Worm (Caenorhabditis elegans) whole organism, L3 larva: ENCODE data around the gene zhit-2.
A peak's percentile ranks its signal among the peaks of the same experiment; 100 is the strongest.

Source experiments
- R02D3.7 ChIP-seq: fragments of 150-350 bp; optimal IDR thresholded peaks from 2 replicates; lab custom pipeline; 2014; ENCODE audit warnings: missing biosample characterization, missing genetic modification characterization
- ZK546.5 ChIP-seq: sonication (generic microtip); optimal IDR thresholded peaks from 2 replicates; lab custom pipeline; 2017; ENCODE audit warnings: missing biosample characterization, missing genetic modification characterization
- aly-2 ChIP-seq: fragments of 150-350 bp; optimal IDR thresholded peaks from 2 replicates; lab custom pipeline; 2014; ENCODE audit warnings: missing biosample characterization, missing genetic modification characterization
- ama-1 ChIP-seq: fragments of 150-350 bp; optimal IDR thresholded peaks from 2 replicates; lab custom pipeline; 2018
- ceh-16 ChIP-seq: sonication (generic microtip); optimal IDR thresholded peaks from 2 replicates; lab custom pipeline; 2017; ENCODE audit warnings: missing biosample characterization, missing genetic modification characterization
- ceh-28 ChIP-seq: fragments of 150-350 bp; optimal IDR thresholded peaks from 2 replicates; lab custom pipeline; 2014; ENCODE audit warnings: missing biosample characterization, missing genetic modification reagents, missing genetic modification characterization
- ceh-82 ChIP-seq: fragments of 150-350 bp; optimal IDR thresholded peaks from 2 replicates; lab custom pipeline; 2014; ENCODE audit warnings: missing biosample characterization, missing genetic modification characterization
- ceh-9 ChIP-seq: sonication (generic microtip); optimal IDR thresholded peaks from 2 replicates; lab custom pipeline; 2018; ENCODE audit warnings: missing biosample characterization, missing genetic modification characterization
- daf-12 ChIP-seq: fragments of 150-350 bp; optimal IDR thresholded peaks from 2 replicates; lab custom pipeline; 2014; ENCODE audit warnings: missing biosample characterization, missing genetic modification reagents, missing genetic modification characterization
- egl-27 ChIP-seq: sonication (generic microtip); optimal IDR thresholded peaks from 4 replicates; lab custom pipeline; 2017; ENCODE audit warnings: missing biosample characterization, missing genetic modification reagents, missing genetic modification characterization
- egl-5 ChIP-seq: fragments of 150-350 bp; optimal IDR thresholded peaks from 2 replicates; lab custom pipeline; 2017; ENCODE audit warnings: missing biosample characterization, missing genetic modification reagents, missing genetic modification characterization, inconsistent platforms
- elt-1 ChIP-seq: fragments of 150-350 bp; optimal IDR thresholded peaks from 2 replicates; lab custom pipeline; 2014; ENCODE audit warnings: missing biosample characterization, missing genetic modification characterization
- elt-2 ChIP-seq: sonication (generic microtip); optimal IDR thresholded peaks from 2 replicates; lab custom pipeline; 2016; ENCODE audit warnings: missing genetic modification reagents, mild to moderate bottlenecking, missing genetic modification characterization, missing compliant biosample characterization
- elt-3 ChIP-seq, 3 experiments: fragments of 150-350 bp in 1 of 3; sonication (generic microtip) in 2 of 3; optimal IDR thresholded peaks; 2 replicates in 2 of 3; 4 replicates in 1 of 3; lab custom pipeline; 2014 to 2017; ENCODE audit warnings: missing biosample characterization in 3 of 3, missing genetic modification characterization in 3 of 3
- fkh-10 ChIP-seq: sonication (generic microtip); optimal IDR thresholded peaks from 2 replicates; lab custom pipeline; 2017; ENCODE audit warnings: missing biosample characterization, missing genetic modification reagents, missing genetic modification characterization
- fkh-2 ChIP-seq: fragments of 150-350 bp; optimal IDR thresholded peaks from 2 replicates; lab custom pipeline; 2014; ENCODE audit warnings: missing biosample characterization, missing genetic modification reagents, missing genetic modification characterization
- fos-1 ChIP-seq: fragments of 150-350 bp; optimal IDR thresholded peaks from 2 replicates; lab custom pipeline; 2014; ENCODE audit warnings: missing biosample characterization, missing genetic modification characterization
- hmg-11 ChIP-seq: sonication (generic microtip); optimal IDR thresholded peaks from 2 replicates; lab custom pipeline; 2016; ENCODE audit warnings: missing genetic modification characterization, missing compliant biosample characterization
- jun-1 ChIP-seq: fragments of 150-350 bp; optimal IDR thresholded peaks from 2 replicates; lab custom pipeline; 2014; ENCODE audit warnings: missing biosample characterization, missing genetic modification reagents, missing genetic modification characterization
- lin-15B ChIP-seq: fragments of 150-350 bp; optimal IDR thresholded peaks from 2 replicates; lab custom pipeline; 2014; ENCODE audit warnings: missing biosample characterization, missing genetic modification characterization
- lin-39 ChIP-seq: fragments of 150-350 bp; optimal IDR thresholded peaks from 2 replicates; lab custom pipeline; 2018; ENCODE audit warnings: missing biosample characterization, missing genetic modification reagents, missing genetic modification characterization
- lsy-12 ChIP-seq: sonication (generic microtip); optimal IDR thresholded peaks from 2 replicates; lab custom pipeline; 2016; ENCODE audit warnings: mild to moderate bottlenecking, missing genetic modification characterization, missing compliant biosample characterization
- mdl-1 ChIP-seq: fragments of 150-350 bp; optimal IDR thresholded peaks from 2 replicates; lab custom pipeline; 2014; ENCODE audit warnings: missing biosample characterization, missing genetic modification characterization
- mml-1 ChIP-seq: fragments of 150-350 bp; sonication (generic microtip); optimal IDR thresholded peaks from 3 replicates; lab custom pipeline; 2014; ENCODE audit warnings: missing biosample characterization, missing genetic modification characterization
- nfya-1 ChIP-seq: sonication (generic microtip); optimal IDR thresholded peaks from 2 replicates; lab custom pipeline; 2017; ENCODE audit warnings: missing genetic modification characterization, mild to moderate bottlenecking, missing compliant biosample characterization, antibody characterized with exemption, moderate library complexity; ENCODE audit not compliant: insufficient read depth
- nhr-11 ChIP-seq: fragments of 150-350 bp; optimal IDR thresholded peaks from 2 replicates; lab custom pipeline; 2014; ENCODE audit warnings: missing biosample characterization, missing genetic modification characterization
- nhr-12 ChIP-seq: fragments of 150-350 bp; optimal IDR thresholded peaks from 2 replicates; lab custom pipeline; 2014; ENCODE audit warnings: missing biosample characterization, missing genetic modification characterization
- nhr-23 ChIP-seq: fragments of 150-350 bp; optimal IDR thresholded peaks from 2 replicates; lab custom pipeline; 2014; ENCODE audit warnings: missing biosample characterization, missing genetic modification reagents, missing genetic modification characterization
- nhr-237 ChIP-seq: fragments of 150-350 bp; optimal IDR thresholded peaks from 2 replicates; lab custom pipeline; 2014; ENCODE audit warnings: missing biosample characterization, missing genetic modification characterization
- nhr-25 ChIP-seq: sonication (generic microtip); optimal IDR thresholded peaks from 2 replicates; lab custom pipeline; 2017; ENCODE audit warnings: missing biosample characterization, missing genetic modification characterization
- nhr-28 ChIP-seq: fragments of 150-350 bp; optimal IDR thresholded peaks from 2 replicates; lab custom pipeline; 2014; ENCODE audit warnings: missing biosample characterization, missing genetic modification characterization
- nhr-43 ChIP-seq: sonication (generic microtip); optimal IDR thresholded peaks from 2 replicates; lab custom pipeline; 2016; ENCODE audit warnings: mild to moderate bottlenecking, missing genetic modification characterization, missing compliant biosample characterization; ENCODE audit not compliant: poor library complexity, severe bottlenecking
- nhr-67 ChIP-seq: fragments of 150-350 bp; optimal IDR thresholded peaks from 2 replicates; lab custom pipeline; 2014; ENCODE audit warnings: missing biosample characterization, missing genetic modification characterization
- nhr-76 ChIP-seq: fragments of 150-350 bp; sonication (generic microtip); optimal IDR thresholded peaks from 5 replicates; lab custom pipeline; 2014; ENCODE audit warnings: missing biosample characterization, missing genetic modification characterization
- nhr-77 ChIP-seq: fragments of 150-350 bp; optimal IDR thresholded peaks from 2 replicates; lab custom pipeline; 2014; ENCODE audit warnings: missing biosample characterization, missing genetic modification characterization
- pha-4 ChIP-seq: fragments of 150-350 bp; optimal IDR thresholded peaks from 2 replicates; lab custom pipeline; 2014; ENCODE audit warnings: missing biosample characterization, missing genetic modification reagents, missing genetic modification characterization
- sea-2 ChIP-seq: fragments of 150-350 bp; sonication (generic microtip); optimal IDR thresholded peaks from 4 replicates; lab custom pipeline; 2014; ENCODE audit warnings: missing biosample characterization, missing genetic modification reagents, missing genetic modification characterization
- skn-1 ChIP-seq: fragments of 150-350 bp; optimal IDR thresholded peaks from 2 replicates; lab custom pipeline; 2014; ENCODE audit warnings: missing biosample characterization, missing genetic modification characterization
- snpc-4 ChIP-seq: fragments of 150-350 bp; optimal IDR thresholded peaks from 2 replicates; lab custom pipeline; 2014; ENCODE audit warnings: missing biosample characterization, missing genetic modification characterization
- tbx-2 ChIP-seq: sonication (generic microtip); optimal IDR thresholded peaks from 2 replicates; lab custom pipeline; 2016; ENCODE audit warnings: mild to moderate bottlenecking, missing genetic modification characterization, missing compliant biosample characterization
- unc-39 ChIP-seq: sonication (generic microtip); optimal IDR thresholded peaks from 4 replicates; lab custom pipeline; 2017; ENCODE audit warnings: missing biosample characterization, missing genetic modification characterization
- unc-62 ChIP-seq: fragments of 150-350 bp; sonication (generic microtip); optimal IDR thresholded peaks from 4 replicates; lab custom pipeline; 2014; ENCODE audit warnings: missing biosample characterization, missing genetic modification reagents, missing genetic modification characterization
- zag-1 ChIP-seq: fragments of 150-350 bp; optimal IDR thresholded peaks from 2 replicates; lab custom pipeline; 2014; ENCODE audit warnings: missing biosample characterization, missing genetic modification characterization
- ztf-11 ChIP-seq: fragments of 150-350 bp; optimal IDR thresholded peaks from 2 replicates; lab custom pipeline; 2014; ENCODE audit warnings: missing biosample characterization, missing genetic modification characterization
- ztf-4 ChIP-seq: fragments of 150-350 bp; optimal IDR thresholded peaks from 2 replicates; lab custom pipeline; 2014; ENCODE audit warnings: missing biosample characterization, missing genetic modification characterization

zhit-2 gene

DNA sequence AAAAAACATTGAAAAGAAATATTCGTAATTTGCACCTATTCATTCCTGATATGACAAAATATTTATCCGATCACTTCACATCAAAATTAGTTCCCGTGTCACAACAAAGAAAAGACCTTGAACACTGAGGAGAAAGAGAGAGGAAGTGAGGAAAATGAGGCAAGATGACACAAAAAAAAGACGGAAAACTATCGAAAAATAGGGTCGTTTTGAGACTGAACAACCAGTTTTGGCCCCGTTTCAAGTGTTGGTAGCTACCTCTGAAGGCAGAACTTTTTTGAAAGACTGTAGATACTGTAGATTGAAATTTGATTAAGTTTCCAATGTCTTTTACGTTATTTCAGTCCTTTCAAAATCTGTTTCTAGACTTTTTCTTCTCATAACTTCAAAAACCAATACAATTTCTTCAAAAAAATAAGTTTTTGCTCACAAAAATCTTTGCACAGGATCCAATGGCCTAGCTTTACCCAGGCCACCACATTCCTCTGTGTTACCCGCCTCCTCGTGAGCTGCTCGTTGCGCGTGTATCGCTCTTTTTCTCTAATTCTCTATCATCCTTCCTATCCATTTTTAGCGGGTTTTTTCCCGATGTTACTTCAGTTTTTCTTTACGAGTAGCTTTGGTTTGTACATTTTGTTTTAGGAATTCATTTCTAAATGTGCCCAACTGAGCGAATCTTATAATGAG, 47.7 kb downstream of the zhit-2 start:
- TF ChIP-seq egl-5 (tag; lab: Kevin White, UChicago) (peak; percentile 20), egl-27 (tag; lab: Kevin White, UChicago) (no peak), nhr-67 (tag; lab: Kevin White, UChicago) (no peak), nhr-43 (no peak), pha-4 (tag; lab: Kevin White, UChicago) (peak; percentile 73), elt-2 (tag; lab: Kevin White, UChicago) (no peak), sea-2 (GFP tag; lab: Kevin White, UChicago) (no peak), ztf-4 (tag; lab: Kevin White, UChicago) (no peak), ama-1 (lab: Kevin White, UChicago) (no peak), jun-1 (no peak), mdl-1 (peak; percentile 85), fkh-2 (tag; lab: Kevin White, UChicago) (no peak), nhr-28 (tag; lab: Kevin White, UChicago) (no peak), aly-2 (tag; lab: Kevin White, UChicago) (no peak), ztf-11 (tag; lab: Kevin White, UChicago) (no peak), mml-1 (no peak), nhr-12 (tag; lab: Kevin White, UChicago) (no peak), lin-39 (tag; lab: Kevin White, UChicago) (peak; percentile 60), nhr-76 (tag; lab: Kevin White, UChicago) (no peak), R02D3.7 (tag; lab: Kevin White, UChicago) (peak; percentile 22), ceh-16 (tag; lab: Kevin White, UChicago) (no peak), ceh-9 (tag; lab: Kevin White, UChicago) (no peak), elt-1 (no peak), skn-1 (tag; lab: Kevin White, UChicago) (peak; percentile 21), nfya-1 (tag; lab: Kevin White, UChicago) (peak; percentile 84), unc-39 (tag; lab: Kevin White, UChicago) (no peak), zag-1 (tag; lab: Kevin White, UChicago) (no peak), lin-15B (tag; lab: Kevin White, UChicago) (peak; percentile 75), nhr-77 (tag; lab: Kevin White, UChicago) (no peak), snpc-4 (tag; lab: Kevin White, UChicago) (peak; percentile 46), nhr-25 (tag; lab: Kevin White, UChicago) (peak; percentile 58), fkh-10 (GFP tag; lab: Kevin White, UChicago) (peak; percentile 6)

DNA sequence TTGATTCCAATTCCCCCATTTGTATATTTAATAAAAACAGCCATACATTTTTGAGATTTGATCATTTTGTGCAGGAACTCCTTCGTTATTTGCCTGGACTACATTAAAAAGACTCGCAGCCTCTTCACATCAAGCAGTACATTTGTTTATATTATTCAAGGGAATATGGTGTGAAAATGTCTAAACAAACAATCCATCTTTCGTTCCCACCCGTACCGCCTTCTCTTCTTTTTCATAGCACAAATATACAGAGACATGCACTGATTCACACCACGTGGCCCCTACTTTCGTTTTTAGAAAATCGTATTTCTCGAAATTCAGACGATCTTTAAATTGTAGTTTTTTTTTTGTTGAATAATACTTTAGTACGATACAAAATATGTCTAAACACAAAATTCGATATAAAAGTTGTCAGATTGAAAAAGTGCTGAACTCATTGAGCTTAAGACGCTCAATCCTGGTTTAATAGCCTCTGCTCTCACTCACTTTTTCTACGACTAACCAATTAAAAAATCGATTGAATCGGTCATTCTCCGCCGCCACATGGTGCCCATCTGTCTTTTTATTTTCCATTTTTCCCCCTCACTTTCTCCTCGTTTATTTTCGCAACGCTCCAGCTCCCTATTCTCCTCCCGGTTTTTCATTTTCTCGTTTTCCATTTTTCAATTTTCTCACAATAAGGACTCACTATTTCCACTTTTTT, 48.7 kb downstream of the zhit-2 start:
- no peak for TF ChIP-seq fkh-2 (tag; lab: Kevin White, UChicago)
- peak; percentile 56 for TF ChIP-seq ceh-28 (tag; lab: Kevin White, UChicago)
- no peak for TF ChIP-seq lin-15B (tag; lab: Kevin White, UChicago)
- TF ChIP-seq elt-1, result no peak
- no peak for TF ChIP-seq elt-3 (tag; optimal IDR thresholded peaks at IDR 0.05; lab: Kevin White, UChicago)
- TF ChIP-seq nhr-77 (tag; lab: Kevin White, UChicago), result peak; percentile 46
- TF ChIP-seq egl-5 (tag; lab: Kevin White, UChicago), result no peak
- TF ChIP-seq unc-62 (GFP tag; lab: Kevin White, UChicago), result no peak
- no peak for TF ChIP-seq ceh-16 (tag; lab: Kevin White, UChicago)
- TF ChIP-seq nhr-43, result peak; percentile 84
- TF ChIP-seq egl-27 (tag; lab: Kevin White, UChicago), result no peak
- peak; percentile 34 for TF ChIP-seq jun-1
- TF ChIP-seq nhr-11, result no peak
- TF ChIP-seq mml-1, result no peak
- TF ChIP-seq ceh-82 (tag; lab: Kevin White, UChicago), result peak; percentile 46
- TF ChIP-seq zag-1 (tag; lab: Kevin White, UChicago), result no peak
- no peak for TF ChIP-seq lin-39 (tag; lab: Kevin White, UChicago)
- peak; percentile 60 for TF ChIP-seq ztf-4 (tag; lab: Kevin White, UChicago)
- TF ChIP-seq fkh-10 (GFP tag; lab: Kevin White, UChicago), result no peak
- TF ChIP-seq nhr-237 (tag; lab: Kevin White, UChicago), result no peak
- no peak for TF ChIP-seq ZK546.5
- peak; percentile 38 for TF ChIP-seq nhr-25 (tag; lab: Kevin White, UChicago)
- TF ChIP-seq ceh-9 (tag; lab: Kevin White, UChicago), result no peak
- TF ChIP-seq tbx-2 (tag; lab: Kevin White, UChicago), result peak; percentile 87
- TF ChIP-seq mdl-1, result no peak
- TF ChIP-seq ztf-11 (tag; lab: Kevin White, UChicago), result no peak
- no peak for TF ChIP-seq fos-1 (tag; lab: Kevin White, UChicago)
- TF ChIP-seq daf-12 (tag; lab: Kevin White, UChicago), result peak; percentile 49
- no peak for TF ChIP-seq sea-2 (GFP tag; lab: Kevin White, UChicago)
- peak; percentile 31 for TF ChIP-seq R02D3.7 (tag; lab: Kevin White, UChicago)
- peak; percentile 60 for TF ChIP-seq nhr-23 (tag; lab: Kevin White, UChicago)
- peak; percentile 74 for TF ChIP-seq lsy-12 (tag; lab: Kevin White, UChicago)
- TF ChIP-seq snpc-4 (tag; lab: Kevin White, UChicago), result no peak
- TF ChIP-seq nhr-28 (tag; lab: Kevin White, UChicago), result no peak
- TF ChIP-seq ama-1 (lab: Kevin White, UChicago), result peak; percentile 95
- TF ChIP-seq elt-2 (tag; lab: Kevin White, UChicago), result peak; percentile 58
- no peak for TF ChIP-seq unc-39 (tag; lab: Kevin White, UChicago)
- peak; percentile 36 for TF ChIP-seq pha-4 (tag; lab: Kevin White, UChicago)
- peak; percentile 33 for TF ChIP-seq aly-2 (tag; lab: Kevin White, UChicago)
- peak; percentile 47 for TF ChIP-seq hmg-11 (tag; lab: Kevin White, UChicago)
- TF ChIP-seq skn-1 (tag; lab: Kevin White, UChicago), result no peak
